Worm (Caenorhabditis elegans) whole organism, L1 larva: ENCODE measurements around the gene hot-3.

Source experiments
- lin-15B ChIP-seq: fragments of 150-350 bp; sonication (generic microtip); optimal IDR thresholded peaks from 3 replicates; lab custom pipeline; 2014; ENCODE audit warnings: missing biosample characterization, missing genetic modification characterization
- nhr-28 ChIP-seq: fragments of 150-350 bp; optimal IDR thresholded peaks from 2 replicates; lab custom pipeline; 2014; ENCODE audit warnings: missing biosample characterization, missing genetic modification characterization
- rnt-1 ChIP-seq: sonication (generic microtip); optimal IDR thresholded peaks from 2 replicates; lab custom pipeline; 2016; ENCODE audit warnings: mild to moderate bottlenecking, missing genetic modification characterization, moderate library complexity, missing compliant biosample characterization
- sox-4 ChIP-seq: sonication (generic microtip); optimal IDR thresholded peaks from 2 replicates; lab custom pipeline; 2016; ENCODE audit warnings: missing genetic modification characterization, missing compliant biosample characterization

- TF ChIP-seq lin-15B (tag; lab: Kevin White, UChicago) (no peak), nhr-28 (tag; lab: Kevin White, UChicago) (no peak), rnt-1 (tag; lab: Kevin White, UChicago) (no peak), sox-4 (tag; lab: Kevin White, UChicago) (no peak)
Measured at ce11 chrII:13972199-13972598, 40.4 kb upstream of the hot-3 start.
